Fruit fly (Drosophila melanogaster): ENCODE data around the gene scramb1.

DNA sequence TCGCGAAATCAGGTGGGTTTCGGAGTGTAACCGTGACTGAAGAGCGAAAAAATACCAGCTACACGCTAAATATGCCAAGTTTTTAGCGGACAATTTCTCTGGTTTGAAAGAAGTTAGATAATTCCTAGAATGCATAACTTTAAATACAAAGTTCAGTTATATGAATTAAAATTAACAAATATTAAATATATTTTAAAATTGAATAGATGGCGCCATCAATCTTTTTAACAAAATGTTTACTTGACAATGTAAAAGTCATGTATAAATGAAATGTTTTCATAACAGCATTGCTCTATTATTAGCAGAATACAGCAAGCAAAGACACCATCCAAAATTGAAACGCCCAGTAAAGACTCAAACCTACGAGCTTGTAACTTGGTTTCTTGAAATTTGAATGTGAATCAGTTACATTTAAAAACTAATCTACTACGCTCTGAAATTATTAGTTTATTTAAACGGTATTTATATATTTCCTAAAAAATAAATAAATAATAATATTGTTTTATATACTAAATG, at the start of gene scramb1:
- TF ChIP-seq CTCF (optimal IDR thresholded peaks at IDR 0.05) (peak; percentile 25 to 81), CG8478 (optimal IDR thresholded peaks at IDR 0.05) (no peak)
